Fruit fly (Drosophila melanogaster) whole organism, embryonic: ENCODE measurements around the gene mRpL28.

Source experiments
- ATbp ChIP-seq: fragments of 200-800 bp; sonication (Bioruptor generic); optimal IDR thresholded peaks from 2 replicates; lab custom pipeline; 2017; ENCODE audit warnings: missing biosample characterization, mild to moderate bottlenecking, missing genetic modification characterization, missing genetic modification reagents
- Abd-B ChIP-seq: fragments of 200-800 bp; sonication (Bioruptor generic); optimal IDR thresholded peaks from 2 replicates; lab custom pipeline; 2018; ENCODE audit warnings: missing biosample characterization, mild to moderate bottlenecking, missing genetic modification characterization, moderate library complexity
- Adf1 ChIP-seq: fragments of 200-800 bp; sonication (Bioruptor generic); IDR thresholded peaks from 2 replicates; pipeline ENCODE4 v1.3.6; 2022; ENCODE audit warnings: missing biosample characterization, missing genetic modification characterization
- B-H2 ChIP-seq: fragments of 200-800 bp; sonication (Bioruptor generic); optimal IDR thresholded peaks from 2 replicates; lab custom pipeline; 2018; ENCODE audit warnings: missing biosample characterization, mild to moderate bottlenecking, missing genetic modification characterization
- BEAF-32 ChIP-seq: fragments of 200-800 bp; sonication (Bioruptor generic); optimal IDR thresholded peaks from 3 replicates; lab custom pipeline; 2017; ENCODE audit warnings: missing biosample characterization, missing genetic modification characterization, mild to moderate bottlenecking, moderate library complexity, missing genetic modification reagents
- CG12391 ChIP-seq: fragments of 200-800 bp; sonication (Bioruptor generic); optimal IDR thresholded peaks from 3 replicates; lab custom pipeline; 2018; ENCODE audit warnings: missing biosample characterization, mild to moderate bottlenecking, missing genetic modification characterization, moderate library complexity
- CG15073 ChIP-seq: fragments of 200-800 bp; sonication (Bioruptor generic); optimal IDR thresholded peaks from 2 replicates; lab custom pipeline; 2016; ENCODE audit warnings: missing biosample characterization, missing genetic modification characterization
- CG18599 ChIP-seq: fragments of 200-800 bp; sonication (Bioruptor generic); optimal IDR thresholded peaks from 3 replicates; lab custom pipeline; 2017; ENCODE audit warnings: missing biosample characterization, missing genetic modification characterization, mild to moderate bottlenecking, moderate library complexity, missing genetic modification reagents
- CG2202 ChIP-seq: fragments of 200-800 bp; sonication (Bioruptor generic); optimal IDR thresholded peaks from 2 replicates; lab custom pipeline; 2018; ENCODE audit warnings: missing biosample characterization, mild to moderate bottlenecking, missing genetic modification characterization
- CG30403 ChIP-seq: fragments of 200-800 bp; sonication (Bioruptor generic); optimal IDR thresholded peaks from 3 replicates; lab custom pipeline; 2016; ENCODE audit warnings: missing biosample characterization, missing genetic modification characterization
- CG31224 ChIP-seq: fragments of 200-800 bp; sonication (Bioruptor generic); IDR thresholded peaks from 2 replicates; pipeline ENCODE4 v1.3.6; 2022; ENCODE audit warnings: missing biosample characterization, missing genetic modification characterization
- CG33213 ChIP-seq: fragments of 200-800 bp; sonication (Bioruptor generic); optimal IDR thresholded peaks from 3 replicates; lab custom pipeline; 2016; ENCODE audit warnings: missing biosample characterization, missing genetic modification characterization
- CG34224 ChIP-seq: fragments of 200-800 bp; sonication (Bioruptor generic); IDR thresholded peaks from 3 replicates; pipeline ENCODE4 v1.3.6; 2022; ENCODE audit warnings: missing biosample characterization, missing genetic modification characterization; ENCODE audit not compliant: partially characterized antibody
- CG3847 ChIP-seq: fragments of 200-800 bp; sonication (Bioruptor generic); IDR thresholded peaks from 2 replicates; pipeline ENCODE4 v1.3.6; 2022; ENCODE audit warnings: missing biosample characterization, missing genetic modification characterization
- CG6272 ChIP-seq: fragments of 200-800 bp; sonication (Bioruptor generic); IDR thresholded peaks from 2 replicates; pipeline ENCODE4 v1.3.6; 2022; ENCODE audit warnings: missing biosample characterization, missing genetic modification characterization
- CG6689 ChIP-seq: fragments of 200-800 bp; sonication (Bioruptor generic); IDR thresholded peaks from 2 replicates; pipeline ENCODE4 v1.3.6; 2022; ENCODE audit warnings: missing biosample characterization, missing genetic modification characterization
- CG6791 ChIP-seq: fragments of 200-800 bp; sonication (Bioruptor generic); IDR thresholded peaks from 3 replicates; pipeline ENCODE4 v1.3.6; 2022; ENCODE audit warnings: missing biosample characterization, missing genetic modification characterization; ENCODE audit not compliant: partially characterized antibody
- CG9797 ChIP-seq: fragments of 200-800 bp; sonication (Bioruptor generic); optimal IDR thresholded peaks from 3 replicates; lab custom pipeline; 2018; ENCODE audit warnings: missing biosample characterization, mild to moderate bottlenecking, missing genetic modification characterization
- Camta ChIP-seq: fragments of 200-800 bp; sonication (Bioruptor generic); optimal IDR thresholded peaks from 2 replicates; lab custom pipeline; 2016; ENCODE audit warnings: missing biosample characterization, missing genetic modification characterization
- Dbx ChIP-seq: fragments of 200-800 bp; sonication (Bioruptor generic); IDR thresholded peaks from 3 replicates; pipeline ENCODE4 v1.3.6; 2022; ENCODE audit warnings: missing biosample characterization, missing genetic modification characterization
- E2f2 ChIP-seq: fragments of 200-800 bp; sonication (Bioruptor generic); IDR thresholded peaks from 2 replicates; pipeline ENCODE4 v1.3.6; 2022; ENCODE audit warnings: missing biosample characterization, missing genetic modification characterization
- ERR ChIP-seq: fragments of 200-800 bp; sonication (Bioruptor generic); optimal IDR thresholded peaks from 2 replicates; lab custom pipeline; 2016; ENCODE audit warnings: missing biosample characterization, missing genetic modification characterization
- HmgZ ChIP-seq: fragments of 200-800 bp; sonication (Bioruptor generic); optimal IDR thresholded peaks from 2 replicates; lab custom pipeline; 2018; ENCODE audit warnings: missing biosample characterization, mild to moderate bottlenecking, missing genetic modification characterization
- Jarid2 ChIP-seq: fragments of 200-800 bp; sonication (Bioruptor generic); optimal IDR thresholded peaks from 3 replicates; lab custom pipeline; 2017; ENCODE audit warnings: mild to moderate bottlenecking, missing biosample characterization, missing genetic modification reagents, missing genetic modification characterization
- MESR4 ChIP-seq: fragments of 200-800 bp; sonication (Bioruptor generic); optimal IDR thresholded peaks from 2 replicates; lab custom pipeline; 2018; ENCODE audit warnings: missing biosample characterization, mild to moderate bottlenecking, missing genetic modification characterization, moderate library complexity
- Pdp1 ChIP-seq, 2 experiments: fragments of 200-800 bp; sonication (Bioruptor generic); optimal IDR thresholded peaks; 3 replicates each; lab custom pipeline; 2016; ENCODE audit warnings: missing biosample characterization in 2 of 2, missing genetic modification characterization in 2 of 2, mild to moderate bottlenecking in 1 of 2, moderate library complexity in 1 of 2
- Scr ChIP-seq: fragments of 200-800 bp; sonication (Bioruptor generic); IDR thresholded peaks from 2 replicates; pipeline ENCODE4 v1.3.6; 2022; ENCODE audit warnings: missing biosample characterization, missing genetic modification characterization; ENCODE audit not compliant: partially characterized antibody
- Stat92E ChIP-seq, 3 experiments: fragments of >200 bp in 2 of 3; fragments of 200-800 bp in 1 of 3; sonication (Bioruptor generic) in 1 of 3; optimal IDR thresholded peaks; 2 replicates each; lab custom pipeline; 2017 to 2019; ENCODE audit warnings: missing biosample characterization in 3 of 3, missing genetic modification characterization in 3 of 3, mild to moderate bottlenecking in 1 of 3, moderate library complexity in 1 of 3
- btn ChIP-seq: fragments of 200-800 bp; sonication (Bioruptor generic); optimal IDR thresholded peaks from 2 replicates; lab custom pipeline; 2016; ENCODE audit warnings: missing biosample characterization, missing genetic modification characterization
- cad ChIP-seq: fragments of >200 bp; optimal IDR thresholded peaks from 2 replicates; lab custom pipeline; 2017; ENCODE audit warnings: missing biosample characterization, missing genetic modification characterization
- corto ChIP-seq: fragments of 200-800 bp; sonication (Bioruptor generic); optimal IDR thresholded peaks from 2 replicates; lab custom pipeline; 2016; ENCODE audit warnings: missing biosample characterization, mild to moderate bottlenecking, missing genetic modification characterization, moderate library complexity
- crol ChIP-seq: fragments of 200-800 bp; sonication (Bioruptor generic); IDR thresholded peaks from 2 replicates; pipeline ENCODE4 v1.3.6; 2022; ENCODE audit warnings: missing biosample characterization, missing genetic modification characterization
- esg ChIP-seq: fragments of 200-800 bp; sonication (Bioruptor generic); conservative IDR thresholded peaks from 2 replicates; pipeline ENCODE4 v1.3.6; 2022; ENCODE audit warnings: missing biosample characterization, missing genetic modification characterization
- gem ChIP-seq: fragments of 200-800 bp; sonication (Bioruptor generic); optimal IDR thresholded peaks from 2 replicates; lab custom pipeline; 2019; ENCODE audit warnings: missing biosample characterization, mild to moderate bottlenecking, missing genetic modification characterization, moderate library complexity
- gsb-n ChIP-seq: fragments of 200-800 bp; sonication (Bioruptor generic); optimal IDR thresholded peaks from 3 replicates; lab custom pipeline; 2018; ENCODE audit warnings: missing biosample characterization, mild to moderate bottlenecking, missing genetic modification characterization
- kay ChIP-seq: fragments of 200-800 bp; sonication (Bioruptor generic); optimal IDR thresholded peaks from 2 replicates; lab custom pipeline; 2016; ENCODE audit warnings: missing biosample characterization, missing genetic modification characterization
- klu ChIP-seq: fragments of 200-800 bp; sonication (Bioruptor generic); IDR thresholded peaks from 2 replicates; pipeline ENCODE4 v1.3.6; 2022; ENCODE audit warnings: missing biosample characterization, missing genetic modification characterization
- mld ChIP-seq: fragments of 200-800 bp; sonication (Bioruptor generic); IDR thresholded peaks from 3 replicates; pipeline ENCODE4 v1.3.6; 2022; ENCODE audit warnings: missing biosample characterization, missing genetic modification characterization; ENCODE audit not compliant: partially characterized antibody
- nau ChIP-seq: fragments of 200-800 bp; sonication (Bioruptor generic); optimal IDR thresholded peaks from 3 replicates; lab custom pipeline; 2017; ENCODE audit warnings: missing biosample characterization, mild to moderate bottlenecking, missing genetic modification characterization, missing genetic modification reagents
- oc ChIP-seq: fragments of 200-800 bp; sonication (Bioruptor generic); optimal IDR thresholded peaks from 2 replicates; lab custom pipeline; 2018; ENCODE audit warnings: missing biosample characterization, mild to moderate bottlenecking, missing genetic modification characterization, moderate library complexity
- phol ChIP-seq: fragments of 200-800 bp; sonication (Bioruptor generic); optimal IDR thresholded peaks from 3 replicates; lab custom pipeline; 2018; ENCODE audit warnings: missing biosample characterization, mild to moderate bottlenecking, missing genetic modification characterization, moderate library complexity
- seq ChIP-seq: fragments of 200-800 bp; sonication (Bioruptor generic); IDR thresholded peaks from 2 replicates; pipeline ENCODE4 v1.3.6; 2022; ENCODE audit warnings: missing biosample characterization, missing genetic modification characterization
- slbo ChIP-seq: fragments of 200-800 bp; sonication (Bioruptor generic); IDR thresholded peaks from 2 replicates; pipeline ENCODE4 v1.3.6; 2022; ENCODE audit warnings: missing biosample characterization, missing genetic modification characterization
- stwl ChIP-seq: fragments of 200-800 bp; sonication (Bioruptor generic); optimal IDR thresholded peaks from 3 replicates; lab custom pipeline; 2018; ENCODE audit warnings: missing biosample characterization, mild to moderate bottlenecking, missing genetic modification characterization, moderate library complexity
- tna ChIP-seq: fragments of 200-800 bp; sonication (Bioruptor generic); IDR thresholded peaks from 2 replicates; pipeline ENCODE4 v1.3.6; 2022; ENCODE audit warnings: missing biosample characterization, missing genetic modification characterization; ENCODE audit not compliant: partially characterized antibody
- tx ChIP-seq: fragments of 200-800 bp; sonication (Bioruptor generic); optimal IDR thresholded peaks from 2 replicates; lab custom pipeline; 2016; ENCODE audit warnings: missing biosample characterization, missing genetic modification characterization
- vvl ChIP-seq: fragments of 200-800 bp; sonication (Bioruptor generic); IDR thresholded peaks from 2 replicates; pipeline ENCODE4 v1.3.6; 2022; ENCODE audit warnings: missing biosample characterization, missing genetic modification characterization
- zfh2 ChIP-seq: fragments of 200-800 bp; sonication (Bioruptor generic); optimal IDR thresholded peaks from 2 replicates; lab custom pipeline; 2016; ENCODE audit warnings: missing biosample characterization, missing genetic modification characterization

Gene mRpL28

DNA sequence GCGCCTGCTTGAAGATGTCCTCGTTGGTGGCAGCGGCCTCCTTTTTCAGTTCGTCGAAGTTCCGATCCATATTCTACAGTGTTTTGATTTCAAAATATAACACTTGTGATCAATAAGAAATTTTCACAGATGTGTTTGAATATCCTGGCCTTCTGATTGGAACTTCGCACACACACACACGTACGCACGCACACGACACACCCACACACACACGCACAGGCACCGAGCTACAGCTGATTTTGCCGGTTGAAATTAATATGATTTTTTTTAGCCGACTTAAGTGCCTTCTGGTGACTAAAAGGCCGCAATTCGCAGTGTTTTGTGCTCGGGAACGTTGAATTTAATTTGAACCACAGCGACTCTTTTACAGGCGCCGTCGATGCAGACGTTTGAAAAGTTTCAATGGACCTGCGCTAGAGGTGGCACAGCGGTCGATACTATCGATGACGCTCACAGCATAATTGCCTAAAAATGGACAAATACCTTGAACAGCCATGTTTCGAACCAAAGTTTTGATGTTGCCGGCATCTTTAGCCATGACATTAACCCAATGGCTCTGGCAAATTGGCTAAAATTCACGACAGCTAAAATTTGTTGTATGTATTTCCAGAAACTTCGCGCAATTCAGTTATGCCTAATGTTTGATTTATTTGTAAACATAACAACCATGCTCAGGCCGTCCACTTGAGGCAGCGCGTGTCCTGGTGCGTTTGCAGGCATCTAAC lies 35.7 kb downstream of the mRpL28 start, which contains the start of gene Rtnl1 (continued):
- peak; percentile 30 for TF ChIP-seq CG18599 (GFP tag; lab: Kevin White, UChicago)
- TF ChIP-seq B-H2 (GFP tag; lab: Kevin White, UChicago): peak; percentile 26
- TF ChIP-seq slbo: peak; percentile 51; the same call in 1 of the 2 replicates
- TF ChIP-seq kay (GFP tag; lab: Kevin White, UChicago): no peak
- peak; percentile 93 for TF ChIP-seq E2f2 (GFP tag; lab: Robert Waterston, UW)
- TF ChIP-seq CG12391 (tag; lab: Kevin White, UChicago): peak; percentile 51
- TF ChIP-seq CG2202 (tag; lab: Kevin White, UChicago): no peak
- TF ChIP-seq Abd-B (GFP tag; lab: Kevin White, UChicago): peak; percentile 67
- TF ChIP-seq CG6689 (GFP tag; lab: Robert Waterston, UW): no peak
- 0 out of 2 replicates have a peak, but pooled peaks have one; percentile 46 for TF ChIP-seq CG6272 (GFP tag; lab: Robert Waterston, UW)
- TF ChIP-seq gem (tag; lab: Kevin White, UChicago): peak; percentile 2
- peak; percentile 16 for TF ChIP-seq zfh2 (GFP tag; lab: Kevin White, UChicago)
- TF ChIP-seq ATbp (GFP tag; lab: Kevin White, UChicago): no peak
- no peak for TF ChIP-seq seq (GFP tag; lab: Robert Waterston, UW)
- TF ChIP-seq Stat92E (GFP tag; optimal IDR thresholded peaks at IDR 0.05; lab: Kevin White, UChicago): no peak
- no peak for TF ChIP-seq corto (GFP tag; lab: Kevin White, UChicago)
- peak; percentile 55; the same call in 1 of the 2 replicates for TF ChIP-seq CG3847 (GFP tag; lab: Robert Waterston, UW)
- no peak for TF ChIP-seq crol
- peak; percentile 42 for TF ChIP-seq Jarid2
- TF ChIP-seq CG31224 (GFP tag; lab: Robert Waterston, UW): no peak
- TF ChIP-seq tna (GFP tag; lab: Robert Waterston, UW): peak; percentile 90
- peak; percentile 44 for TF ChIP-seq ERR (GFP tag; lab: Kevin White, UChicago)
- no peak for TF ChIP-seq CG15073 (GFP tag; lab: Kevin White, UChicago)
- TF ChIP-seq CG9797 (GFP tag; lab: Kevin White, UChicago): peak; percentile 80
- TF ChIP-seq Camta: no peak
- peak; percentile 92 for TF ChIP-seq Scr (GFP tag; lab: Robert Waterston, UW)
- peak; percentile 35 for TF ChIP-seq CG30403
- peak; percentile 42; the same call in 2 of the 3 replicates for TF ChIP-seq Dbx (GFP tag; lab: Robert Waterston, UW)
- TF ChIP-seq MESR4 (GFP tag; lab: Kevin White, UChicago): peak; percentile 77
- peak; percentile 31; the same call in 1 of the 2 replicates for TF ChIP-seq Adf1 (GFP tag; lab: Robert Waterston, UW)
- peak; percentile 87 for TF ChIP-seq HmgZ
- TF ChIP-seq esg (GFP tag; lab: Robert Waterston, UW): no peak
- peak; percentile 84; the same call in 2 of the 3 replicates for TF ChIP-seq mld (GFP tag; lab: Robert Waterston, UW)
- TF ChIP-seq BEAF-32 (GFP tag; lab: Kevin White, UChicago): peak; percentile 98
- no peak for TF ChIP-seq gsb-n (tag; lab: Kevin White, UChicago)
- peak in 1 of 2 experiments; percentile 62 for TF ChIP-seq Pdp1 (GFP tag; optimal IDR thresholded peaks at IDR 0.05; lab: Kevin White, UChicago)
- TF ChIP-seq nau (GFP tag; lab: Kevin White, UChicago): no peak
- TF ChIP-seq oc: no peak
- no peak for TF ChIP-seq cad (GFP tag; lab: Kevin White, UChicago)
- peak; percentile 71 for TF ChIP-seq stwl (tag; lab: Kevin White, UChicago)
- TF ChIP-seq phol (tag; lab: Kevin White, UChicago): peak; percentile 81
- TF ChIP-seq CG6791 (GFP tag; lab: Robert Waterston, UW): peak; percentile 93
- peak; percentile 90 for TF ChIP-seq CG34224 (GFP tag; lab: Robert Waterston, UW)
- TF ChIP-seq vvl: peak; percentile 54; the same call in 1 of the 2 replicates
- peak; percentile 11 for TF ChIP-seq tx (GFP tag; lab: Kevin White, UChicago)
- TF ChIP-seq CG33213 (GFP tag; lab: Kevin White, UChicago): peak; percentile 87
- no peak for TF ChIP-seq btn (GFP tag; lab: Kevin White, UChicago)
- no peak for TF ChIP-seq klu (GFP tag; lab: Robert Waterston, UW)
